Fruit fly (Drosophila melanogaster): ENCODE data around the gene FER.

DNA sequence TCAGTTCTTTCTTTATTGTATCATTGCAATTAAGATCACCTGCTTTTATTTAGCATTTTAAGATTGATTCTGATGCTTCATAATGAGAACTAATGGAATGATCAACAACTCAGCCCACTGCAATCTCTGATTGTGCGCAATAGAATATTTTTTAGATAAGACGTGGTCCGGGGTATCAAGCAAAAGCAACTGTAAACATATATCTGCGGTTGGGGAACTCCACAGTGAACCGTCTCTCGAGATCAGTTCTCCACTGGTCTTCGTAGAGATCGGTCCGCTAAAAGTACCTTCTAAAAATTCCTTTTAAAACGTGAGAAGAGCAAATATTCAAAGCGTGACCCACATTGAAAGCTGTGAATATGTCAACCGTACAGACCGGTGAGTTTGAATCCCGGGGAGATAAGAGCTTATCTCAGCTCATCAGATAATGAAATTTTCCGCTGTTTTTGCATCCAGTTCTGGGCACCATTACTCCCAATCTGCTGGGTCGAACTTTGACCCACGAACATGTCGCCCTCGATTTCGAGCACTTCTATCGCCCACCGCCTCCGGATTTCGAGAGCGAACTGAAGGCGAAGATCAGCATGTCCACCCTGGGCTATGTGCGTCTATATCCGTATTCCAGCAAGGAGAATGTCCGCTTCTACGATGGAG, 31.2 kb downstream of the FER start, which contains the start of gene CG18473:
- TF ChIP-seq trem (tag; optimal IDR thresholded peaks at IDR 0.05) (no peak), gce (GFP tag; IDR thresholded peaks at IDR 0.05) (no peak), trh (GFP tag; optimal IDR thresholded peaks at IDR 0.05) (no peak), CG13123 (GFP tag; optimal IDR thresholded peaks at IDR 0.05) (no peak), HLH3B (GFP tag; IDR thresholded peaks at IDR 0.05) (no peak), Lpt (GFP tag; optimal IDR thresholded peaks at IDR 0.05) (no peak), CG6272 (GFP tag; IDR thresholded peaks at IDR 0.05) (no peak), fu2 (GFP tag; optimal IDR thresholded peaks at IDR 0.05) (no peak), Dip2 (GFP tag; IDR thresholded peaks at IDR 0.05) (no peak), CG14965 (GFP tag; optimal IDR thresholded peaks at IDR 0.05; ENCODE audit: borderline replicate concordance) (no peak), E2f2 (GFP tag; IDR thresholded peaks at IDR 0.05) (no peak), CG14014 (GFP tag; IDR thresholded peaks at IDR 0.05) (no peak)

Data from whole organism, embryonic.